Fruit fly (Drosophila melanogaster) whole organism: ENCODE results near the gene Tet.

Experiments
- Dll ChIP-seq: fragments of >200 bp; optimal IDR thresholded peaks from 2 replicates; lab custom pipeline; 2017
- EcR ChIP-seq, 2 experiments: fragments of >200 bp; optimal IDR thresholded peaks; 2 replicates each; lab custom pipeline; 2017; ENCODE audit warnings: missing biosample characterization in 2 of 2, missing genetic modification characterization in 2 of 2, missing genetic modification reagents in 2 of 2

DNA sequence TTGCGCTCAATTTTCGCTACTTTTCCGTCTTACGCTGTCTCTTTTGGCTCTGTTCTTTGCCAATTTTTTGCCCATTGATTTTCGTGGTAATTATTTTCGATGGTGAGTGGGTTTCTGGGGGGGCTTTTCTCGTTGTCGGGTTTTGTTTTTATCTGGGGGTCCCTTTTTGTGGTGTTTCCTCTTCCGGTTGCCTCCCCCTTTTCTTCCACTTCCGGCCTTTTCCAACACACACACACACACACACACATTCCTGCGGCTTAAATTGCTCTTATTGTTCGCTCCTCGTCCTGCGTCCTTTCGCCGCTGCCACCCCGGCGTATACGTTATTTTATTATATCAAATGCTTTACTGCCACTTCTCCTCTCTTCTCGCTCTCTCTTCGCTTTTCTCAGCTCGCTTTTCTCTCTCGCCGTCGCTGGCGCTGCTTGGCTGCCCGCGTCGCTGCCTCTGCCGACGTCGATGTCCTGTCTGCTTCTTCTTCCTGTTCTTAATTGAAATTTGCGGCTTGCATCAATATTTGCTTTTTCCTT is 50.3 kb downstream of the Tet start:
- TF ChIP-seq Dll (lab: Kevin White, UChicago) (no peak), EcR (GFP tag; optimal IDR thresholded peaks at IDR 0.05; lab: Kevin White, UChicago) (no peak)
